Fruit fly (Drosophila melanogaster): Measurements from ENCODE around the gene CG11178.

DNA sequence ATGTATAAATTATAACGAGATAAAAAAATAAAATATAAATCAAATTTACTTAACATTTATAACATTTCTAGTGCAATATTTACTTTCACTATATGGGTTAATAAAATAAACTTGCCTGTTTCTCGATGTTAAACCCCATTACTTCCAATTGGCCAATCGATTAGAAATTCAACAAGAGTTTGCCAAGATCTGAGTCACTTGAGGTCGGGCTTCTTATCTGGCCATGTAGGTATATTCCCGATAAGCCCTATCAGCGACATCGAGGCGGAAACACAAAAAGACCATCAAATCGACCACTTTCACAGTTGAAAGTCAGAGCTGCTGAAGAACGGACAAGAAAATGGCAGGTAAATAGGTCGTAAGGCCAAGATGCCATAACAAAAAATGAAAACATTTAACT lies 44.1 kb upstream of the CG11178 start, which contains the start of gene CG32633:
- no peak for TF ChIP-seq Hr4 (GFP tag; optimal IDR thresholded peaks at IDR 0.05)
- peak; percentile 15 for TF ChIP-seq vri (GFP tag; optimal IDR thresholded peaks at IDR 0.05)
- no peak for TF ChIP-seq dac (GFP tag; optimal IDR thresholded peaks at IDR 0.05)
- no peak for TF ChIP-seq CG16779 (tag; optimal IDR thresholded peaks at IDR 0.05)
- no peak for TF ChIP-seq fd59A (GFP tag; optimal IDR thresholded peaks at IDR 0.05)
- TF ChIP-seq net (GFP tag; optimal IDR thresholded peaks at IDR 0.05), result no peak
- TF ChIP-seq CG15336 (GFP tag; IDR thresholded peaks at IDR 0.05), result no peak
- no peak for TF ChIP-seq OdsH (GFP tag; optimal IDR thresholded peaks at IDR 0.05)
- TF ChIP-seq Gug (GFP tag; IDR thresholded peaks at IDR 0.05), result no peak
- no peak for TF ChIP-seq Smox (GFP tag; optimal IDR thresholded peaks at IDR 0.05)
- no peak for TF ChIP-seq dsx (GFP tag; optimal IDR thresholded peaks at IDR 0.05; ENCODE audit: poor library complexity, severe bottlenecking)
- TF ChIP-seq Ets21C (GFP tag; optimal IDR thresholded peaks at IDR 0.05), result no peak
- no peak for TF ChIP-seq topi (GFP tag; optimal IDR thresholded peaks at IDR 0.05)
- no peak for TF ChIP-seq svp (GFP tag)
